Worm (Caenorhabditis elegans): ENCODE data around the gene F53B7.7.
A peak's percentile ranks its signal among the peaks of the same experiment; 100 is the strongest.

F53B7.7 gene

DNA sequence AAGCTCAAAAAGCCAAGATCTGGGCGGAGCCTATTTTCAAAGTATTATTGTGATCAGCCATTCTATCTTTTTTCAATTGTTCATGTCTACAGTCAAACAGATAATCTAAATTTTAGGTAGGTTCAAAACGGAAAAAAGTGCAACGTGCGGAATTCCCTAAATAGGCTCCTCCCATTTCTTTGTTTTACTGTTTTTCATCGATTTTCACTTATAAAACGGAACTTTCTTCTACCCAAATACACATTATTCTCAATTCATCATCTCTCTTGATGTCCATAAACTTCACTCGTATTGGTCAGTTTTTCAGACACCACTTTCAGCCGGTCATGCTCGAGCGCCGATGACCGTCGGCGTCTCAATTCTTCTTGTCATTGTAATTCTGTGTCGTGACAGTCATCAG is at the start of gene F53B7.7:
Gene F53B7.7 (plus strand): TSS at position 301 of the 400 bp plus-strand sequence.
- TF ChIP-seq egl-5 (tag; optimal IDR thresholded peaks at IDR 0.05): no peak
- no peak for TF ChIP-seq elt-1 (tag; optimal IDR thresholded peaks at IDR 0.05)
- TF ChIP-seq snpc-4 (tag; optimal IDR thresholded peaks at IDR 0.05): no peak
- TF ChIP-seq nhr-23 (tag; optimal IDR thresholded peaks at IDR 0.05): no peak

DNA sequence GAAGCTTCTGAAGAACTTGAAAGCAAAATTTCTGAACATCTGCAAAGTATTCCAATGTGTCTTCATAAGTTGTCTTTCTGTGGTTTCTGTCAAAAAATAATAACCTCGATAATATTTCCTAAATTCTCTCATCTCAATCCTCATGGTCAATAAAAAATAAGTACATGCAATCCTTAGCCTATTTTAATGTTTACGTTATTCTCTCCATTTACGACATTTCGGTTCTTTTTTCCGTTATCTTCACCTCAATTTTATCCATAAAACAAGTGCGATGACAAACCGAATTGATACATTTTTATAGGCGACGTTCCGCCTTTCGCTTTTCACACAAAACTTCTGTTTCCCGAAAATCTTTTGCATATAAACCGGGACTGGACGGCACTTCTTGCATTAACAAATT is 49.4 kb upstream of the F53B7.7 start, which contains the start of gene col-153:
Gene col-153 (plus strand): TSS at position 301 of the 400 bp plus-strand sequence.
- TF ChIP-seq mdl-1 (tag; optimal IDR thresholded peaks at IDR 0.05) (no peak), elt-1 (tag; optimal IDR thresholded peaks at IDR 0.05) (no peak), nfya-1 (tag; optimal IDR thresholded peaks at IDR 0.05; ENCODE audit: insufficient read depth) (no peak), nhr-77 (tag; optimal IDR thresholded peaks at IDR 0.05) (no peak), nhr-23 (tag; optimal IDR thresholded peaks at IDR 0.05) (no peak), fos-1 (tag; optimal IDR thresholded peaks at IDR 0.05) (no peak), fkh-10 (GFP tag; optimal IDR thresholded peaks at IDR 0.05) (no peak), hmg-11 (tag; optimal IDR thresholded peaks at IDR 0.05) (no peak)

DNA sequence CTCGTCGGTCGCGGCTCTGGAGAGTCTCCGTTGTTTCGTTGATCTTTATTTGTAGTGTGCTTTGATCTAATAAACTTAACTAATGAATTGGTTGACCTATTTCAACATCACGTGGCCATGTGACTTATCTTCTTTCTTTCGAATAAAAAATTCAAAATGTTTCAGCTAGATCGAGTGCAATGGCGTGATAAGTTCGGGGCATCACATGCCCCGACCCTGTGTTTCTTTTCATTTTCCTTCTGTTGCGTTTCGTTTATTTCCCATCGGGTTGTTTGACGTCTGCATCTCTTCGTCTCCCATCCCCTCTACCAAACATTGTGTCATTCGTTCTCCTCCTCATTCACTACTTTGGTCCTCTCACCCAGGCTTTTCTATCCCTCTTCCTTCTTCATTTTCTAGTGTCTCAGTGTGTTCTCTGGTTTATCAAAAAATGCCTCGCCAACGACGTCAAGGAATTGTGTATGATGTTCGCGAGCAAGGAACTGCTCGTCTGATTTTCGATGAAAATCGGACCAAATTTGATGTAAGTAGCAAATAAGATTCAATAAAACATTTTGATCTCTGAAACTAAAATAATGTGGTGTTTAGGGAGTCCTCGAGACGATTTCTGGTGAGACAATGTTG is 47.1 kb upstream of the F53B7.7 start, which contains the start of gene F17C11.4:
Gene F17C11.4 (plus strand): TSS at position 206 of the 624 bp plus-strand sequence.
- TF ChIP-seq lin-15B (tag; optimal IDR thresholded peaks at IDR 0.05) (peak; percentile 1), nhr-25 (tag; optimal IDR thresholded peaks at IDR 0.05) (peak; percentile 87), nhr-76 (tag; optimal IDR thresholded peaks at IDR 0.05) (no peak), jun-1 (tag; optimal IDR thresholded peaks at IDR 0.05) (peak; percentile 80), zag-1 (tag; optimal IDR thresholded peaks at IDR 0.05) (no peak), eor-1 (tag; optimal IDR thresholded peaks at IDR 0.05) (no peak), nhr-67 (tag; optimal IDR thresholded peaks at IDR 0.05) (no peak), mdl-1 (tag; optimal IDR thresholded peaks at IDR 0.05) (no peak), elt-3 (tag; optimal IDR thresholded peaks at IDR 0.05) (no peak), ztf-4 (tag; optimal IDR thresholded peaks at IDR 0.05) (no peak), ama-1 (optimal IDR thresholded peaks at IDR 0.05) (peak; percentile 46), elt-2 (tag; optimal IDR thresholded peaks at IDR 0.05) (peak; percentile 83), sea-2 (GFP tag; optimal IDR thresholded peaks at IDR 0.05) (no peak), lin-39 (tag; optimal IDR thresholded peaks at IDR 0.05) (peak; percentile 0), mml-1 (tag; optimal IDR thresholded peaks at IDR 0.05) (no peak), nhr-43 (tag; optimal IDR thresholded peaks at IDR 0.05; ENCODE audit: poor library complexity, severe bottlenecking) (peak; percentile 88), R02D3.7 (tag; optimal IDR thresholded peaks at IDR 0.05) (no peak), pqm-1 (tag; optimal IDR thresholded peaks at IDR 0.05) (no peak), fkh-10 (GFP tag; optimal IDR thresholded peaks at IDR 0.05) (peak; percentile 9), elt-1 (tag; optimal IDR thresholded peaks at IDR 0.05) (no peak), skn-1 (tag; optimal IDR thresholded peaks at IDR 0.05) (no peak), ceh-9 (tag; optimal IDR thresholded peaks at IDR 0.05) (no peak), nhr-11 (tag; optimal IDR thresholded peaks at IDR 0.05) (peak; percentile 47), fos-1 (tag; optimal IDR thresholded peaks at IDR 0.05) (peak; percentile 14), lsy-12 (tag; optimal IDR thresholded peaks at IDR 0.05) (peak; percentile 43), ZK546.5 (tag; optimal IDR thresholded peaks at IDR 0.05) (no peak), snpc-4 (tag; optimal IDR thresholded peaks at IDR 0.05) (peak; percentile 51), ztf-11 (tag; optimal IDR thresholded peaks at IDR 0.05) (no peak), egl-5 (tag; optimal IDR thresholded peaks at IDR 0.05) (peak; percentile 81), egl-27 (tag; optimal IDR thresholded peaks at IDR 0.05) (no peak), ceh-82 (tag; optimal IDR thresholded peaks at IDR 0.05) (no peak), pha-4 (tag; optimal IDR thresholded peaks at IDR 0.05) (peak; percentile 43), unc-62 (GFP tag; optimal IDR thresholded peaks at IDR 0.05) (peak; percentile 53), nhr-77 (tag; optimal IDR thresholded peaks at IDR 0.05) (no peak), nhr-12 (tag; optimal IDR thresholded peaks at IDR 0.05) (no peak), ceh-16 (tag; optimal IDR thresholded peaks at IDR 0.05) (no peak), daf-12 (tag; optimal IDR thresholded peaks at IDR 0.05) (no peak), nfya-1 (tag; optimal IDR thresholded peaks at IDR 0.05; ENCODE audit: insufficient read depth) (peak; percentile 75), nhr-237 (tag; optimal IDR thresholded peaks at IDR 0.05) (no peak), unc-39 (tag; optimal IDR thresholded peaks at IDR 0.05) (no peak), fkh-2 (tag; optimal IDR thresholded peaks at IDR 0.05) (no peak), ceh-28 (tag; optimal IDR thresholded peaks at IDR 0.05) (no peak), aly-2 (tag; optimal IDR thresholded peaks at IDR 0.05) (no peak), hmg-11 (tag; optimal IDR thresholded peaks at IDR 0.05) (peak; percentile 74), nhr-23 (tag; optimal IDR thresholded peaks at IDR 0.05) (peak; percentile 57), nhr-28 (tag; optimal IDR thresholded peaks at IDR 0.05) (no peak), tbx-2 (tag; optimal IDR thresholded peaks at IDR 0.05) (peak; percentile 28)

Measured in whole organism, L3 larva.